Worm (Caenorhabditis elegans) whole organism, late embryonic: Measurements from ENCODE around the gene sdz-23.

Experiments
- F13H6.1 ChIP-seq: sonication (generic microtip); optimal IDR thresholded peaks from 2 replicates; lab custom pipeline; 2016; ENCODE audit warnings: missing genetic modification characterization, missing compliant biosample characterization
- ama-1 ChIP-seq: fragments of 150-350 bp; optimal IDR thresholded peaks from 2 replicates; lab custom pipeline; 2014
- che-1 ChIP-seq: sonication (generic microtip); optimal IDR thresholded peaks from 2 replicates; lab custom pipeline; 2016; ENCODE audit warnings: mild to moderate bottlenecking, missing genetic modification characterization, missing compliant biosample characterization
- ets-4 ChIP-seq: sonication (generic microtip); optimal IDR thresholded peaks from 2 replicates; lab custom pipeline; 2016; ENCODE audit warnings: missing genetic modification characterization, missing compliant biosample characterization
- gmeb-2 ChIP-seq: sonication (generic microtip); optimal IDR thresholded peaks from 2 replicates; lab custom pipeline; 2016; ENCODE audit warnings: missing genetic modification characterization, inconsistent platforms, missing compliant biosample characterization
- sdc-2 ChIP-seq: sonication (generic microtip); optimal IDR thresholded peaks from 2 replicates; lab custom pipeline; 2016; ENCODE audit warnings: missing genotype, missing genetic modification characterization, missing compliant biosample characterization

ce11 chrV:8079813-8080212 lies 19.6 kb upstream of the sdz-23 start:
- TF ChIP-seq ama-1 (lab: Kevin White, UChicago) (no peak), sdc-2 (tag; lab: Kevin White, UChicago) (no peak), che-1 (tag; lab: Kevin White, UChicago) (no peak), gmeb-2 (no peak), ets-4 (tag; lab: Kevin White, UChicago) (no peak), F13H6.1 (no peak)
